Fruit fly (Drosophila melanogaster) whole organism, embryonic: ENCODE results near the gene TwdlJ.

Experiments used
- CG10431 ChIP-seq: fragments of 200-800 bp; sonication (Bioruptor generic); optimal IDR thresholded peaks from 3 replicates; lab custom pipeline; 2018; ENCODE audit warnings: missing biosample characterization, mild to moderate bottlenecking, missing genetic modification characterization
- CG11085 ChIP-seq: fragments of 200-800 bp; sonication (Bioruptor generic); IDR thresholded peaks from 2 replicates; pipeline ENCODE4 v1.3.6; 2022; ENCODE audit warnings: missing biosample characterization, missing genetic modification characterization
- CG12104 ChIP-seq: fragments of 200-800 bp; sonication (Bioruptor generic); optimal IDR thresholded peaks from 3 replicates; lab custom pipeline; 2016; ENCODE audit warnings: missing biosample characterization, missing genetic modification characterization
- CG13775 ChIP-seq: fragments of 200-800 bp; sonication (Bioruptor generic); optimal IDR thresholded peaks from 3 replicates; lab custom pipeline; 2017; ENCODE audit warnings: missing biosample characterization, mild to moderate bottlenecking, missing genetic modification characterization
- CG13894 ChIP-seq: fragments of 200-800 bp; sonication (Bioruptor generic); optimal IDR thresholded peaks from 3 replicates; lab custom pipeline; 2018; ENCODE audit warnings: missing biosample characterization, mild to moderate bottlenecking, missing genetic modification characterization, moderate library complexity
- CG14441 ChIP-seq: fragments of 200-800 bp; sonication (Bioruptor generic); IDR thresholded peaks from 2 replicates; pipeline ENCODE4 v1.3.6; 2022; ENCODE audit warnings: missing biosample characterization, missing genetic modification characterization
- CG16779 ChIP-seq: fragments of 200-800 bp; sonication (Bioruptor generic); IDR thresholded peaks from 2 replicates; pipeline ENCODE4 v1.3.6; 2022; ENCODE audit warnings: missing biosample characterization, missing genetic modification characterization
- CG17361 ChIP-seq: fragments of 200-800 bp; sonication (Bioruptor generic); IDR thresholded peaks from 3 replicates; pipeline ENCODE4 v1.3.6; 2022; ENCODE audit warnings: missing biosample characterization, missing genetic modification characterization
- CG17802 ChIP-seq: fragments of 200-800 bp; sonication (Bioruptor generic); optimal IDR thresholded peaks from 2 replicates; lab custom pipeline; 2018; ENCODE audit warnings: missing biosample characterization, mild to moderate bottlenecking, missing genetic modification characterization, moderate library complexity
- CG2129 ChIP-seq: fragments of 200-800 bp; sonication (Bioruptor generic); IDR thresholded peaks from 2 replicates; pipeline ENCODE4 v1.3.6; 2022; ENCODE audit warnings: missing biosample characterization, missing genetic modification characterization; ENCODE audit not compliant: partially characterized antibody
- CG3065 ChIP-seq: fragments of 200-800 bp; sonication (Bioruptor generic); optimal IDR thresholded peaks from 2 replicates; lab custom pipeline; 2016; ENCODE audit warnings: missing biosample characterization, missing genetic modification characterization
- CG31441 ChIP-seq: fragments of 200-800 bp; sonication (Bioruptor generic); IDR thresholded peaks from 2 replicates; pipeline ENCODE4 v1.3.6; 2022; ENCODE audit warnings: missing biosample characterization, missing genetic modification characterization
- CG32772 ChIP-seq: fragments of 200-800 bp; sonication (Bioruptor generic); IDR thresholded peaks from 2 replicates; pipeline ENCODE4 v1.3.6; 2022; ENCODE audit warnings: missing biosample characterization, missing genetic modification characterization
- CG4282 ChIP-seq: fragments of 200-800 bp; sonication (Bioruptor generic); optimal IDR thresholded peaks from 2 replicates; lab custom pipeline; 2016; ENCODE audit warnings: missing biosample characterization, missing genetic modification characterization
- CG4730 ChIP-seq: fragments of 200-800 bp; sonication (Bioruptor generic); IDR thresholded peaks from 2 replicates; pipeline ENCODE4 v1.3.6; 2022; ENCODE audit warnings: missing biosample characterization, missing genetic modification characterization
- CG6654 ChIP-seq: fragments of 200-800 bp; sonication (Bioruptor generic); optimal IDR thresholded peaks from 2 replicates; lab custom pipeline; 2017; ENCODE audit warnings: missing biosample characterization, mild to moderate bottlenecking, missing genetic modification characterization
- CG6791 ChIP-seq: fragments of 200-800 bp; sonication (Bioruptor generic); IDR thresholded peaks from 3 replicates; pipeline ENCODE4 v1.3.6; 2022; ENCODE audit warnings: missing biosample characterization, missing genetic modification characterization; ENCODE audit not compliant: partially characterized antibody
- CG6813 ChIP-seq: fragments of 200-800 bp; sonication (Bioruptor generic); optimal IDR thresholded peaks from 2 replicates; lab custom pipeline; 2017; ENCODE audit warnings: missing biosample characterization, missing genetic modification characterization, mild to moderate bottlenecking, moderate library complexity, missing genetic modification reagents
- CG7271 ChIP-seq: fragments of 200-800 bp; sonication (Bioruptor generic); optimal IDR thresholded peaks from 2 replicates; lab custom pipeline; 2018; ENCODE audit warnings: missing biosample characterization, mild to moderate bottlenecking, missing genetic modification characterization, moderate library complexity
- CG7745 ChIP-seq: fragments of 200-800 bp; sonication (Bioruptor generic); optimal IDR thresholded peaks from 2 replicates; lab custom pipeline; 2018; ENCODE audit warnings: missing biosample characterization, mild to moderate bottlenecking, missing genetic modification characterization, moderate library complexity
- CG7987 ChIP-seq: fragments of 200-800 bp; sonication (Bioruptor generic); optimal IDR thresholded peaks from 2 replicates; lab custom pipeline; 2018; ENCODE audit warnings: missing biosample characterization, mild to moderate bottlenecking, missing genetic modification characterization, moderate library complexity
- CG8281 ChIP-seq: fragments of 200-800 bp; sonication (Bioruptor generic); optimal IDR thresholded peaks from 2 replicates; lab custom pipeline; 2018; ENCODE audit warnings: missing biosample characterization, mild to moderate bottlenecking, missing genetic modification characterization, moderate library complexity
- CHES-1-like ChIP-seq: fragments of 200-800 bp; sonication (Bioruptor generic); optimal IDR thresholded peaks from 2 replicates; lab custom pipeline; 2016; ENCODE audit warnings: missing biosample characterization, missing genetic modification characterization
- Dll ChIP-seq: fragments of 200-800 bp; sonication (Bioruptor generic); IDR thresholded peaks from 4 replicates; pipeline ENCODE4 v1.3.6; 2022; ENCODE audit warnings: missing biosample characterization, missing genetic modification characterization; ENCODE audit not compliant: partially characterized antibody
- Fer1 ChIP-seq: fragments of 200-800 bp; sonication (Bioruptor generic); optimal IDR thresholded peaks from 2 replicates; lab custom pipeline; 2017; ENCODE audit warnings: missing biosample characterization, mild to moderate bottlenecking, missing genetic modification characterization
- H15 ChIP-seq: fragments of 200-800 bp; sonication (Bioruptor generic); IDR thresholded peaks from 3 replicates; pipeline ENCODE4 v1.3.6; 2022; ENCODE audit warnings: missing biosample characterization, missing genetic modification characterization
- Hr39 ChIP-seq: fragments of >200 bp; optimal IDR thresholded peaks from 2 replicates; lab custom pipeline; 2017
- MBD-R2 ChIP-seq: fragments of 200-800 bp; sonication (Bioruptor generic); IDR thresholded peaks from 2 replicates; pipeline ENCODE4 v1.3.6; 2022; ENCODE audit warnings: missing biosample characterization, missing genetic modification characterization
- Opbp ChIP-seq: fragments of 200-800 bp; sonication (Bioruptor generic); IDR thresholded peaks from 3 replicates; pipeline ENCODE4 v1.3.6; 2022; ENCODE audit warnings: missing biosample characterization, missing genetic modification characterization; ENCODE audit not compliant: partially characterized antibody
- Ptx1 ChIP-seq: fragments of 200-800 bp; sonication (Bioruptor generic); IDR thresholded peaks from 2 replicates; pipeline ENCODE4 v1.3.6; 2022; ENCODE audit warnings: missing biosample characterization, missing genetic modification characterization
- btn ChIP-seq: fragments of 200-800 bp; sonication (Bioruptor generic); optimal IDR thresholded peaks from 2 replicates; lab custom pipeline; 2016; ENCODE audit warnings: missing biosample characterization, missing genetic modification characterization
- cato ChIP-seq: fragments of 200-800 bp; sonication (Bioruptor generic); optimal IDR thresholded peaks from 2 replicates; lab custom pipeline; 2016; ENCODE audit warnings: missing biosample characterization, missing genetic modification characterization, borderline replicate concordance
- ci ChIP-seq: fragments of 200-800 bp; sonication (Bioruptor generic); IDR thresholded peaks from 3 replicates; pipeline ENCODE4 v1.3.6; 2022; ENCODE audit warnings: missing biosample characterization, missing genetic modification characterization
- croc ChIP-seq: fragments of 200-800 bp; sonication (Bioruptor generic); conservative IDR thresholded peaks from 3 replicates; pipeline ENCODE4 v1.3.6; 2022; ENCODE audit warnings: missing biosample characterization, missing genetic modification characterization
- cwo ChIP-seq: fragments of 200-800 bp; sonication (Bioruptor generic); optimal IDR thresholded peaks from 3 replicates; lab custom pipeline; 2017; ENCODE audit warnings: missing biosample characterization, missing genetic modification characterization, mild to moderate bottlenecking, moderate library complexity, missing genetic modification reagents
- dati ChIP-seq: fragments of 200-800 bp; sonication (Bioruptor generic); IDR thresholded peaks from 2 replicates; pipeline ENCODE4 v1.3.6; 2022; ENCODE audit warnings: missing biosample characterization, missing genetic modification characterization
- dimm ChIP-seq: fragments of 200-800 bp; sonication (Bioruptor generic); IDR thresholded peaks from 2 replicates; pipeline ENCODE4 v1.3.6; 2022; ENCODE audit warnings: missing biosample characterization, missing genetic modification characterization
- ems ChIP-seq: fragments of 200-800 bp; sonication (Bioruptor generic); optimal IDR thresholded peaks from 3 replicates; lab custom pipeline; 2016; ENCODE audit warnings: missing biosample characterization, missing genetic modification characterization
- grn ChIP-seq: fragments of 200-800 bp; sonication (Bioruptor generic); optimal IDR thresholded peaks from 3 replicates; lab custom pipeline; 2017; ENCODE audit warnings: missing biosample characterization, missing genetic modification characterization
- her ChIP-seq: fragments of 200-800 bp; sonication (Bioruptor generic); optimal IDR thresholded peaks from 2 replicates; lab custom pipeline; 2016; ENCODE audit warnings: missing biosample characterization, missing genetic modification characterization
- jing ChIP-seq: fragments of 200-800 bp; sonication (Bioruptor generic); optimal IDR thresholded peaks from 2 replicates; lab custom pipeline; 2018; ENCODE audit warnings: missing biosample characterization, mild to moderate bottlenecking, missing genetic modification characterization
- kni ChIP-seq: fragments of 200-800 bp; sonication (Bioruptor generic); optimal IDR thresholded peaks from 3 replicates; lab custom pipeline; 2017; ENCODE audit warnings: mild to moderate bottlenecking, missing biosample characterization, missing genetic modification reagents, missing genetic modification characterization
- maf-S ChIP-seq: fragments of 200-800 bp; sonication (Bioruptor generic); optimal IDR thresholded peaks from 2 replicates; lab custom pipeline; 2016; ENCODE audit warnings: missing biosample characterization, missing genetic modification characterization
- odd ChIP-seq: fragments of 200-800 bp; sonication (Bioruptor generic); optimal IDR thresholded peaks from 2 replicates; lab custom pipeline; 2017; ENCODE audit warnings: missing biosample characterization, mild to moderate bottlenecking, missing genetic modification characterization
- row ChIP-seq: fragments of 200-800 bp; sonication (Bioruptor generic); IDR thresholded peaks from 3 replicates; pipeline ENCODE4 v1.3.6; 2022; ENCODE audit warnings: missing biosample characterization, missing genetic modification characterization
- run ChIP-seq: fragments of 200-800 bp; sonication (Bioruptor generic); optimal IDR thresholded peaks from 3 replicates; lab custom pipeline; 2018; ENCODE audit warnings: missing biosample characterization, mild to moderate bottlenecking, missing genetic modification characterization
- sd ChIP-seq: fragments of 200-800 bp; sonication (Bioruptor generic); optimal IDR thresholded peaks from 3 replicates; lab custom pipeline; 2018; ENCODE audit warnings: missing biosample characterization, mild to moderate bottlenecking, missing genetic modification characterization, moderate library complexity
- sisA ChIP-seq: fragments of 200-800 bp; sonication (Bioruptor generic); IDR thresholded peaks from 2 replicates; pipeline ENCODE4 v1.3.6; 2022; ENCODE audit warnings: missing biosample characterization, missing genetic modification characterization
- sqz ChIP-seq: fragments of 200-800 bp; sonication (Bioruptor generic); optimal IDR thresholded peaks from 3 replicates; lab custom pipeline; 2018; ENCODE audit warnings: missing biosample characterization, mild to moderate bottlenecking, missing genetic modification characterization
- tna ChIP-seq: fragments of 200-800 bp; sonication (Bioruptor generic); IDR thresholded peaks from 2 replicates; pipeline ENCODE4 v1.3.6; 2022; ENCODE audit warnings: missing biosample characterization, missing genetic modification characterization; ENCODE audit not compliant: partially characterized antibody
- vvl ChIP-seq: fragments of 200-800 bp; sonication (Bioruptor generic); IDR thresholded peaks from 2 replicates; pipeline ENCODE4 v1.3.6; 2022; ENCODE audit warnings: missing biosample characterization, missing genetic modification characterization
- zen ChIP-seq: fragments of 200-800 bp; sonication (Bioruptor generic); optimal IDR thresholded peaks from 3 replicates; lab custom pipeline; 2018; ENCODE audit warnings: missing biosample characterization, mild to moderate bottlenecking, missing genetic modification characterization, moderate library complexity

Gene TwdlJ

dm6 chr3R:26655416-26655945 lies 25.8 kb downstream of the TwdlJ start (continued):
- TF ChIP-seq Hr39 (lab: Kevin White, UChicago), result no peak
- no peak for TF ChIP-seq maf-S
- no peak for TF ChIP-seq CHES-1-like
- TF ChIP-seq zen, result no peak
- TF ChIP-seq grn, result no peak
- no peak for TF ChIP-seq MBD-R2
- TF ChIP-seq CG6654 (GFP tag; lab: Kevin White, UChicago), result peak; percentile 97
- TF ChIP-seq tna (GFP tag; lab: Robert Waterston, UW), result no peak
- TF ChIP-seq CG31441, result no peak
- TF ChIP-seq vvl (GFP tag; lab: Robert Waterston, UW), result peak; percentile 86
- no peak for TF ChIP-seq CG4730 (GFP tag; lab: Robert Waterston, UW)
- TF ChIP-seq Fer1 (GFP tag; lab: Kevin White, UChicago), result no peak
- no peak for TF ChIP-seq ci
- TF ChIP-seq CG13894 (tag; lab: Kevin White, UChicago), result peak; percentile 62
- no peak for TF ChIP-seq CG13775 (GFP tag; lab: Kevin White, UChicago)
- no peak for TF ChIP-seq H15 (GFP tag; lab: Robert Waterston, UW)
- no peak for TF ChIP-seq CG7745 (tag; lab: Kevin White, UChicago)
- no peak for TF ChIP-seq CG4282 (GFP tag; lab: Kevin White, UChicago)
- TF ChIP-seq Opbp (GFP tag; lab: Robert Waterston, UW), result no peak
- TF ChIP-seq CG3065 (GFP tag; lab: Kevin White, UChicago), result no peak
- TF ChIP-seq sqz, result peak; percentile 30
- peak; percentile 96 for TF ChIP-seq run
- TF ChIP-seq CG32772 (GFP tag; lab: Robert Waterston, UW), result no peak
- TF ChIP-seq kni (GFP tag; lab: Kevin White, UChicago), result no peak
- no peak for TF ChIP-seq CG12104
- no peak for TF ChIP-seq CG17361 (GFP tag; lab: Robert Waterston, UW)
- TF ChIP-seq sd, result peak; percentile 96
- no peak for TF ChIP-seq CG6813
- peak; percentile 24; the same call in 1 of the 3 replicates for TF ChIP-seq row
- TF ChIP-seq croc (GFP tag; lab: Robert Waterston, UW), result no peak
- no peak for TF ChIP-seq jing (GFP tag; lab: Kevin White, UChicago)
- no peak for TF ChIP-seq dimm (GFP tag; lab: Robert Waterston, UW)
- no peak for TF ChIP-seq Dll (GFP tag; lab: Robert Waterston, UW)
- no peak for TF ChIP-seq CG2129 (GFP tag; lab: Robert Waterston, UW)
- no peak for TF ChIP-seq Ptx1
- no peak for TF ChIP-seq cato (GFP tag; lab: Kevin White, UChicago)
- TF ChIP-seq ems, result no peak
- no peak for TF ChIP-seq CG17802 (tag; lab: Kevin White, UChicago)
- no peak for TF ChIP-seq cwo (GFP tag; lab: Kevin White, UChicago)
- no peak for TF ChIP-seq CG11085 (GFP tag; lab: Robert Waterston, UW)
- no peak for TF ChIP-seq CG16779 (GFP tag; lab: Robert Waterston, UW)
- TF ChIP-seq odd (GFP tag; lab: Kevin White, UChicago), result no peak
- no peak for TF ChIP-seq her (GFP tag; lab: Kevin White, UChicago)
- no peak for TF ChIP-seq sisA (GFP tag; lab: Robert Waterston, UW)
- no peak for TF ChIP-seq btn
- TF ChIP-seq CG7271 (tag; lab: Kevin White, UChicago), result no peak
- TF ChIP-seq dati (GFP tag; lab: Robert Waterston, UW), result no peak
- no peak for TF ChIP-seq CG14441 (GFP tag; lab: Robert Waterston, UW)
- TF ChIP-seq CG6791 (GFP tag; lab: Robert Waterston, UW), result no peak
- no peak for TF ChIP-seq CG7987 (GFP tag; lab: Kevin White, UChicago)
- no peak for TF ChIP-seq CG10431 (GFP tag; lab: Kevin White, UChicago)
- no peak for TF ChIP-seq CG8281 (tag; lab: Kevin White, UChicago)
